ENCODE assay signal across 2 worm cellular contexts in the genomic region with DNA sequence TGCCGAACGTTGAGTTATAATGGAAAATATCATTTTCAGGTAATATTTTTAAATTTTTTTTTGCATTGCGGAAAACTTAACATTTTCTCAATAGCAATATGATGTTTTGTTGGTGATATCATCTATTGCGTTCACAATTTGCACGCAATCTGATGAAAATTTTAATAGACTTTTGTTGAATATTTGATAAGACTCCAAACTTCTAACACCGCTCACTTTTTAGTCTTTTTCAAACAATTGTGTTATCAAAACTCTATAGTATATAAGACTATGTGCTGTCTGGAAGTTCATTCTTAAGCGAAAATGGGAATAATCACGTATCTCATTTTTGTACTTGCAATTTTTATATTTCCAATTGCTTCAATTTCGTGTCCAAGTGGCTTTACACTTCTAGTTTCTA.
TF ChIP-seq lines count a peak whose summit lies in the region.

A gene (plus strand): TSS at position 301 of the 400 bp plus-strand sequence.

TF ChIP-seq in whole organism, L3 larva, 47 proteins besides CTCF, POLR2A, EP300 and RAD21:
- TF ChIP-seq snpc-4 (tag; optimal IDR thresholded peaks at IDR 0.05; lab: Kevin White, UChicago) (no peak), nhr-67 (tag; optimal IDR thresholded peaks at IDR 0.05; lab: Kevin White, UChicago) (no peak), elt-2 (tag; optimal IDR thresholded peaks at IDR 0.05; lab: Kevin White, UChicago) (peak; percentile 3), R02D3.7 (tag; optimal IDR thresholded peaks at IDR 0.05; lab: Kevin White, UChicago) (no peak), nhr-76 (tag; optimal IDR thresholded peaks at IDR 0.05; lab: Kevin White, UChicago) (no peak), nhr-25 (tag; optimal IDR thresholded peaks at IDR 0.05; lab: Kevin White, UChicago) (no peak), tbx-2 (tag; optimal IDR thresholded peaks at IDR 0.05; lab: Kevin White, UChicago) (no peak), daf-12 (tag; optimal IDR thresholded peaks at IDR 0.05; lab: Kevin White, UChicago) (no peak)

TF ChIP-seq in whole organism, L4 larva, 104 proteins besides CTCF, POLR2A, EP300 and RAD21:
- TF ChIP-seq hif-1 (tag; optimal IDR thresholded peaks at IDR 0.05; lab: Kevin White, UChicago): peak in 1 of 2 experiments; percentile 31
- TF ChIP-seq nhr-28 (tag; optimal IDR thresholded peaks at IDR 0.05; lab: Kevin White, UChicago): peak; percentile 19
- no peak for TF ChIP-seq ctbp-1 (GFP tag; IDR thresholded peaks at IDR 0.05; lab: Robert Waterston, UW)
TF ChIP-seq in whole organism, L4 larva: peak in this region for 2.
